Worm (Caenorhabditis elegans) whole organism, young adult: ENCODE results near the gene B0252.3.

Source experiments
- ama-1 ChIP-seq, 3 experiments: fragments of 150-350 bp in 1 of 3; sonication (generic microtip) in 2 of 3; optimal IDR thresholded peaks; 2 replicates each; lab custom pipeline; 2014 to 2018; ENCODE audit warnings: missing biosample characterization in 2 of 3, missing genetic modification characterization in 2 of 3, missing genetic modification reagents in 2 of 3
- dpff-1 ChIP-seq: sonication (generic microtip); optimal IDR thresholded peaks from 2 replicates; lab custom pipeline; 2017; ENCODE audit warnings: mild to moderate bottlenecking, missing genetic modification characterization, missing compliant biosample characterization
- egl-18 ChIP-seq: fragments of 200-800 bp; sonication (Bioruptor generic); IDR thresholded peaks from 2 replicates; pipeline ENCODE4 v1.3.6; 2022; ENCODE audit warnings: missing genetic modification reagents, missing genetic modification characterization, missing compliant biosample characterization
- gei-17 ChIP-seq: fragments of 200-800 bp; sonication (Bioruptor generic); optimal IDR thresholded peaks from 2 replicates; lab custom pipeline; 2018; ENCODE audit warnings: mild to moderate bottlenecking, missing genetic modification characterization, missing compliant biosample characterization
- mel-28 ChIP-seq: sonication (generic microtip); optimal IDR thresholded peaks from 2 replicates; lab custom pipeline; 2016; ENCODE audit warnings: borderline replicate concordance, mild to moderate bottlenecking, missing genetic modification characterization, missing compliant biosample characterization
- mes-4 ChIP-seq: sonication (generic microtip); optimal IDR thresholded peaks from 2 replicates; lab custom pipeline; 2016; ENCODE audit warnings: missing genotype, missing genetic modification characterization, missing compliant biosample characterization
- snpc-1.3 ChIP-seq: sonication (generic microtip); optimal IDR thresholded peaks from 2 replicates; lab custom pipeline; 2017; ENCODE audit warnings: missing genetic modification characterization, mild to moderate bottlenecking, missing compliant biosample characterization, antibody characterized with exemption, moderate library complexity, missing genotype, missing genetic modification reagents; ENCODE audit not compliant: insufficient read depth

ce11 chrII:6853059-6853466 lies 54.5 kb downstream of the B0252.3 start:
- no peak for TF ChIP-seq ama-1 (optimal IDR thresholded peaks at IDR 0.05; lab: Kevin White, UChicago)
- peak; percentile 33 to 87 for TF ChIP-seq ama-1 (GFP tag; optimal IDR thresholded peaks at IDR 0.05; lab: Kevin White, UChicago)
- no peak for TF ChIP-seq snpc-1.3 (tag; lab: Kevin White, UChicago)
- TF ChIP-seq mel-28 = no peak
- TF ChIP-seq mes-4 (tag; lab: Kevin White, UChicago) = no peak
- TF ChIP-seq egl-18 (GFP tag; lab: Robert Waterston, UW) = no peak
- no peak for TF ChIP-seq gei-17 (GFP tag; lab: Kevin White, UChicago)
- TF ChIP-seq dpff-1 (tag; lab: Kevin White, UChicago) = no peak
